Fruit fly (Drosophila melanogaster) whole organism, embryonic: ENCODE results near the gene CG14273.

Experiments used
- BtbVII ChIP-seq: fragments of 200-800 bp; sonication (Bioruptor generic); optimal IDR thresholded peaks from 3 replicates; lab custom pipeline; 2017; ENCODE audit warnings: missing biosample characterization, mild to moderate bottlenecking, missing genetic modification characterization
- CG13775 ChIP-seq: fragments of 200-800 bp; sonication (Bioruptor generic); optimal IDR thresholded peaks from 3 replicates; lab custom pipeline; 2017; ENCODE audit warnings: missing biosample characterization, mild to moderate bottlenecking, missing genetic modification characterization
- CG15073 ChIP-seq: fragments of 200-800 bp; sonication (Bioruptor generic); optimal IDR thresholded peaks from 2 replicates; lab custom pipeline; 2016; ENCODE audit warnings: missing biosample characterization, missing genetic modification characterization
- CG15479 ChIP-seq: fragments of 200-800 bp; sonication (Bioruptor generic); optimal IDR thresholded peaks from 3 replicates; lab custom pipeline; 2019; ENCODE audit warnings: missing biosample characterization, mild to moderate bottlenecking, missing genetic modification characterization, moderate library complexity
- CG15696 ChIP-seq: fragments of 200-800 bp; sonication (Bioruptor generic); optimal IDR thresholded peaks from 2 replicates; lab custom pipeline; 2019; ENCODE audit warnings: missing biosample characterization, mild to moderate bottlenecking, missing genetic modification characterization, moderate library complexity
- CG16779 ChIP-seq: fragments of 200-800 bp; sonication (Bioruptor generic); IDR thresholded peaks from 2 replicates; pipeline ENCODE4 v1.3.6; 2022; ENCODE audit warnings: missing biosample characterization, missing genetic modification characterization
- CG17328 ChIP-seq: fragments of 200-800 bp; sonication (Bioruptor generic); IDR thresholded peaks from 2 replicates; pipeline ENCODE4 v1.3.6; 2022; ENCODE audit warnings: missing biosample characterization, missing genetic modification characterization
- CG17385 ChIP-seq: fragments of 200-800 bp; sonication (Bioruptor generic); optimal IDR thresholded peaks from 3 replicates; lab custom pipeline; 2018; ENCODE audit warnings: missing biosample characterization, mild to moderate bottlenecking, missing genetic modification characterization
- CG2116 ChIP-seq: fragments of 200-800 bp; sonication (Bioruptor generic); optimal IDR thresholded peaks from 3 replicates; lab custom pipeline; 2018; ENCODE audit warnings: missing biosample characterization, mild to moderate bottlenecking, missing genetic modification characterization
- CG30020 ChIP-seq: fragments of 200-800 bp; optimal IDR thresholded peaks from 2 replicates; lab custom pipeline; 2019; ENCODE audit warnings: missing biosample characterization, mild to moderate bottlenecking, missing genetic modification characterization, moderate library complexity
- CG3163 ChIP-seq: fragments of 200-800 bp; sonication (Bioruptor generic); optimal IDR thresholded peaks from 3 replicates; lab custom pipeline; 2016; ENCODE audit warnings: missing biosample characterization, missing genetic modification characterization
- CG3726 ChIP-seq: fragments of 200-800 bp; sonication (Bioruptor generic); IDR thresholded peaks from 3 replicates; pipeline ENCODE4, ENCODE4 v1.3.6; 2022; ENCODE audit warnings: missing biosample characterization, missing genetic modification characterization
- CG3995 ChIP-seq: fragments of 200-800 bp; sonication (Bioruptor generic); optimal IDR thresholded peaks from 3 replicates; lab custom pipeline; 2016; ENCODE audit warnings: missing biosample characterization, missing genetic modification characterization
- CG4328 ChIP-seq: fragments of 200-800 bp; sonication (Bioruptor generic); optimal IDR thresholded peaks from 3 replicates; lab custom pipeline; 2017; ENCODE audit warnings: missing biosample characterization, missing genetic modification reagents, missing genetic modification characterization
- CG6175 ChIP-seq: fragments of 200-800 bp; sonication (Bioruptor generic); IDR thresholded peaks from 3 replicates; pipeline ENCODE4 v1.3.6; 2022; ENCODE audit warnings: missing biosample characterization, missing genetic modification characterization
- CG8924 ChIP-seq: fragments of 200-800 bp; optimal IDR thresholded peaks from 3 replicates; lab custom pipeline; 2019; ENCODE audit warnings: missing biosample characterization, mild to moderate bottlenecking, missing genetic modification characterization, moderate library complexity
- CG9727 ChIP-seq: fragments of 200-800 bp; sonication (Bioruptor generic); optimal IDR thresholded peaks from 3 replicates; lab custom pipeline; 2017; ENCODE audit warnings: missing biosample characterization, mild to moderate bottlenecking, missing genetic modification characterization
- CoRest ChIP-seq: fragments of 200-800 bp; sonication (Bioruptor generic); optimal IDR thresholded peaks from 3 replicates; lab custom pipeline; 2018; ENCODE audit warnings: missing biosample characterization, mild to moderate bottlenecking, missing genetic modification characterization, moderate library complexity
- Deaf1 ChIP-seq: fragments of 200-800 bp; optimal IDR thresholded peaks from 3 replicates; lab custom pipeline; 2019; ENCODE audit warnings: missing biosample characterization, mild to moderate bottlenecking, missing genetic modification characterization, moderate library complexity
- Dref ChIP-seq: fragments of 200-800 bp; sonication (Bioruptor generic); IDR thresholded peaks from 2 replicates; pipeline ENCODE4 v1.3.6; 2022; ENCODE audit warnings: missing biosample characterization, missing genetic modification characterization
- Gsc ChIP-seq: fragments of 200-800 bp; sonication (Bioruptor generic); IDR thresholded peaks from 2 replicates; pipeline ENCODE4 v1.3.6; 2022; ENCODE audit warnings: missing biosample characterization, missing genetic modification characterization
- HmgD ChIP-seq: fragments of 200-800 bp; sonication (Bioruptor generic); optimal IDR thresholded peaks from 3 replicates; lab custom pipeline; 2016; ENCODE audit warnings: missing biosample characterization, missing genetic modification characterization
- Hmx ChIP-seq: fragments of 200-800 bp; sonication (Bioruptor generic); optimal IDR thresholded peaks from 2 replicates; lab custom pipeline; 2016; ENCODE audit warnings: missing biosample characterization, missing genetic modification characterization
- Hsf ChIP-seq: fragments of 200-800 bp; sonication (Bioruptor generic); optimal IDR thresholded peaks from 3 replicates; lab custom pipeline; 2016; ENCODE audit warnings: missing biosample characterization, missing genetic modification characterization
- Lhr ChIP-seq: fragments of 200-800 bp; sonication (Bioruptor generic); optimal IDR thresholded peaks from 3 replicates; lab custom pipeline; 2017; ENCODE audit warnings: mild to moderate bottlenecking, missing biosample characterization, missing genetic modification reagents, missing genetic modification characterization
- MESR4 ChIP-seq: fragments of 200-800 bp; sonication (Bioruptor generic); optimal IDR thresholded peaks from 2 replicates; lab custom pipeline; 2018; ENCODE audit warnings: missing biosample characterization, mild to moderate bottlenecking, missing genetic modification characterization, moderate library complexity
- Mrtf ChIP-seq: fragments of 200-800 bp; sonication (Bioruptor generic); IDR thresholded peaks from 3 replicates; pipeline ENCODE4 v1.3.6; 2022; ENCODE audit warnings: missing biosample characterization, missing genetic modification characterization
- Ravus ChIP-seq: fragments of 200-800 bp; sonication (Bioruptor generic); IDR thresholded peaks from 2 replicates; pipeline ENCODE4 v1.3.6; 2022; ENCODE audit warnings: missing biosample characterization, missing genetic modification characterization
- Sin3A ChIP-seq: fragments of >200 bp; optimal IDR thresholded peaks from 2 replicates; lab custom pipeline; 2018
- Six4 ChIP-seq: fragments of 200-800 bp; sonication (Bioruptor generic); optimal IDR thresholded peaks from 2 replicates; lab custom pipeline; 2016; ENCODE audit warnings: missing biosample characterization, missing genetic modification characterization
- Ssrp ChIP-seq: fragments of 200-800 bp; sonication (Bioruptor generic); optimal IDR thresholded peaks from 2 replicates; lab custom pipeline; 2018; ENCODE audit warnings: missing biosample characterization, mild to moderate bottlenecking, missing genetic modification characterization, moderate library complexity
- ap ChIP-seq: fragments of 200-800 bp; sonication (Bioruptor generic); IDR thresholded peaks from 2 replicates; pipeline ENCODE4 v1.3.6; 2022; ENCODE audit warnings: missing biosample characterization, missing genetic modification characterization
- br ChIP-seq: fragments of >200 bp; optimal IDR thresholded peaks from 2 replicates; lab custom pipeline; 2017
- cad ChIP-seq: fragments of >200 bp; optimal IDR thresholded peaks from 2 replicates; lab custom pipeline; 2017; ENCODE audit warnings: missing biosample characterization, missing genetic modification characterization
- chif ChIP-seq, 2 experiments: fragments of 200-800 bp; sonication (Bioruptor generic); optimal IDR thresholded peaks; 3 replicates each; lab custom pipeline; 2016; ENCODE audit warnings: missing biosample characterization in 2 of 2, missing genetic modification characterization in 2 of 2
- chm ChIP-seq: fragments of 200-800 bp; sonication (Bioruptor generic); IDR thresholded peaks from 2 replicates; pipeline ENCODE4 v1.3.6; 2022; ENCODE audit warnings: missing biosample characterization, missing genetic modification characterization
- dati ChIP-seq: fragments of 200-800 bp; sonication (Bioruptor generic); IDR thresholded peaks from 2 replicates; pipeline ENCODE4 v1.3.6; 2022; ENCODE audit warnings: missing biosample characterization, missing genetic modification characterization
- ems ChIP-seq: fragments of 200-800 bp; sonication (Bioruptor generic); optimal IDR thresholded peaks from 3 replicates; lab custom pipeline; 2016; ENCODE audit warnings: missing biosample characterization, missing genetic modification characterization
- eyg ChIP-seq: fragments of 200-800 bp; sonication (Bioruptor generic); optimal IDR thresholded peaks from 3 replicates; lab custom pipeline; 2016; ENCODE audit warnings: missing biosample characterization, missing genetic modification characterization
- fu2 ChIP-seq: fragments of 200-800 bp; sonication (Bioruptor generic); optimal IDR thresholded peaks from 2 replicates; lab custom pipeline; 2016; ENCODE audit warnings: missing biosample characterization, missing genetic modification characterization
- hbn ChIP-seq: fragments of 200-800 bp; sonication (Bioruptor generic); IDR thresholded peaks from 2 replicates; pipeline ENCODE4 v1.3.6; 2022; ENCODE audit warnings: missing biosample characterization, missing genetic modification characterization; ENCODE audit not compliant: partially characterized antibody
- ind ChIP-seq: fragments of 200-800 bp; sonication (Bioruptor generic); optimal IDR thresholded peaks from 3 replicates; lab custom pipeline; 2016; ENCODE audit warnings: missing biosample characterization, missing genetic modification characterization
- jing ChIP-seq: fragments of 200-800 bp; sonication (Bioruptor generic); optimal IDR thresholded peaks from 2 replicates; lab custom pipeline; 2018; ENCODE audit warnings: missing biosample characterization, mild to moderate bottlenecking, missing genetic modification characterization
- org-1 ChIP-seq: fragments of 200-800 bp; sonication (Bioruptor generic); optimal IDR thresholded peaks from 2 replicates; lab custom pipeline; 2017; ENCODE audit warnings: missing biosample characterization, missing genetic modification characterization
- pb ChIP-seq: fragments of 200-800 bp; sonication (Bioruptor generic); optimal IDR thresholded peaks from 3 replicates; lab custom pipeline; 2016; ENCODE audit warnings: missing biosample characterization, missing genetic modification characterization
- peb ChIP-seq: fragments of 200-800 bp; sonication (Bioruptor generic); IDR thresholded peaks from 2 replicates; pipeline ENCODE4 v1.3.6; 2022; ENCODE audit warnings: missing biosample characterization, missing genetic modification characterization
- pros ChIP-seq: fragments of 200-800 bp; sonication (Bioruptor generic); optimal IDR thresholded peaks from 3 replicates; lab custom pipeline; 2019; ENCODE audit warnings: missing biosample characterization, mild to moderate bottlenecking, missing genetic modification characterization, moderate library complexity
- pzg ChIP-seq: fragments of 200-800 bp; sonication (Bioruptor generic); optimal IDR thresholded peaks from 3 replicates; lab custom pipeline; 2018; ENCODE audit warnings: missing biosample characterization, mild to moderate bottlenecking, missing genetic modification characterization, moderate library complexity
- stwl ChIP-seq: fragments of 200-800 bp; sonication (Bioruptor generic); optimal IDR thresholded peaks from 3 replicates; lab custom pipeline; 2018; ENCODE audit warnings: missing biosample characterization, mild to moderate bottlenecking, missing genetic modification characterization, moderate library complexity
- tin ChIP-seq: fragments of 200-800 bp; sonication (Bioruptor generic); optimal IDR thresholded peaks from 3 replicates; lab custom pipeline; 2016; ENCODE audit warnings: missing biosample characterization, missing genetic modification characterization
- unpg ChIP-seq: fragments of 200-800 bp; sonication (Bioruptor generic); optimal IDR thresholded peaks from 3 replicates; lab custom pipeline; 2018; ENCODE audit warnings: missing biosample characterization, mild to moderate bottlenecking, missing genetic modification characterization, moderate library complexity
- usp ChIP-seq: fragments of >200 bp; optimal IDR thresholded peaks from 2 replicates; lab custom pipeline; 2017; ENCODE audit warnings: missing biosample characterization, missing genetic modification characterization
- yki ChIP-seq: fragments of >200 bp; optimal IDR thresholded peaks from 3 replicates; lab custom pipeline; 2018

Gene CG14273

dm6 chr2L:8382646-8383045, 40.2 kb downstream of the CG14273 start, which contains the start of the genes CG13392 and Rcd4 (continued):
- TF ChIP-seq chif (GFP tag; optimal IDR thresholded peaks at IDR 0.05; lab: Kevin White, UChicago), result peak; percentile 47 to 65
- TF ChIP-seq CG13775, result peak; percentile 21
- peak; percentile 20 for TF ChIP-seq org-1 (GFP tag; lab: Kevin White, UChicago)
- TF ChIP-seq CoRest (tag; lab: Kevin White, UChicago), result peak; percentile 55
- peak; percentile 84 for TF ChIP-seq CG16779 (GFP tag; lab: Robert Waterston, UW)
- no peak for TF ChIP-seq pros (GFP tag; lab: Kevin White, UChicago)
- peak; percentile 65 for TF ChIP-seq Hsf
- TF ChIP-seq CG9727 (GFP tag; lab: Kevin White, UChicago), result peak; percentile 30
- TF ChIP-seq CG15073 (GFP tag; lab: Kevin White, UChicago), result no peak
- TF ChIP-seq Deaf1 (tag; lab: Kevin White, UChicago), result peak; percentile 26
- 0 out of 3 replicates have a peak, but pooled peaks have one; percentile 34 for TF ChIP-seq Mrtf (GFP tag; lab: Robert Waterston, UW)
- TF ChIP-seq chm (GFP tag; lab: Robert Waterston, UW), result peak; percentile 51; the same call in 1 of the 2 replicates
- peak; percentile 74 for TF ChIP-seq fu2
- no peak for TF ChIP-seq CG3726 (GFP tag; lab: Robert Waterston, UW)
- TF ChIP-seq CG8924 (tag; lab: Kevin White, UChicago), result peak; percentile 20
- TF ChIP-seq HmgD (GFP tag; lab: Kevin White, UChicago), result peak; percentile 63
- no peak for TF ChIP-seq Ravus (GFP tag; lab: Robert Waterston, UW)
- no peak for TF ChIP-seq CG15479 (GFP tag; lab: Kevin White, UChicago)
- TF ChIP-seq CG3995 (GFP tag; lab: Kevin White, UChicago), result peak; percentile 66
- no peak for TF ChIP-seq Gsc (GFP tag; lab: Robert Waterston, UW)
- TF ChIP-seq Hmx (GFP tag; lab: Kevin White, UChicago), result no peak
- TF ChIP-seq CG6175, result no peak
- TF ChIP-seq CG17328 (GFP tag; lab: Robert Waterston, UW), result 0 out of 2 replicates have a peak, but pooled peaks have one; percentile 18
- peak; percentile 87 for TF ChIP-seq pzg (GFP tag; lab: Kevin White, UChicago)
- peak; percentile 32 for TF ChIP-seq Sin3A
- TF ChIP-seq ap (GFP tag; lab: Robert Waterston, UW), result no peak
- no peak for TF ChIP-seq BtbVII (GFP tag; lab: Kevin White, UChicago)
- TF ChIP-seq Dref (GFP tag; lab: Robert Waterston, UW), result peak; percentile 57
- peak; percentile 97 for TF ChIP-seq CG2116 (GFP tag; lab: Kevin White, UChicago)
- no peak for TF ChIP-seq br (lab: Kevin White, UChicago)
- peak; percentile 64 for TF ChIP-seq CG3163
- peak; percentile 53; the same call in 1 of the 2 replicates for TF ChIP-seq hbn (GFP tag; lab: Robert Waterston, UW)
- no peak for TF ChIP-seq Six4
- TF ChIP-seq pb (GFP tag; lab: Kevin White, UChicago), result peak; percentile 63
- no peak for TF ChIP-seq peb
- peak; percentile 65 for TF ChIP-seq CG17385 (GFP tag; lab: Kevin White, UChicago)
- peak; percentile 72 for TF ChIP-seq tin
- peak; percentile 35 for TF ChIP-seq CG4328 (GFP tag; lab: Kevin White, UChicago)
- no peak for TF ChIP-seq cad
- no peak for TF ChIP-seq yki (lab: Kevin White, UChicago)
- TF ChIP-seq ems (GFP tag; lab: Kevin White, UChicago), result peak; percentile 67
- peak; percentile 49 for TF ChIP-seq unpg (GFP tag; lab: Kevin White, UChicago)
- no peak for TF ChIP-seq jing (GFP tag; lab: Kevin White, UChicago)
- peak; percentile 10 for TF ChIP-seq eyg
- peak; percentile 35 for TF ChIP-seq Lhr
- TF ChIP-seq MESR4 (GFP tag; lab: Kevin White, UChicago), result peak; percentile 78
- TF ChIP-seq CG30020 (tag; lab: Kevin White, UChicago), result peak; percentile 12
- peak; percentile 68 for TF ChIP-seq ind
- TF ChIP-seq CG15696 (tag; lab: Kevin White, UChicago), result no peak
- peak; percentile 100 for TF ChIP-seq stwl (tag; lab: Kevin White, UChicago)
- TF ChIP-seq dati, result no peak
- no peak for TF ChIP-seq Ssrp (tag; lab: Kevin White, UChicago)
- no peak for TF ChIP-seq usp (GFP tag; lab: Kevin White, UChicago)
